Worm (Caenorhabditis elegans) whole organism, L3 larva: ENCODE results near the gene sfxn-1.2.

Experiments used
- R02D3.7 ChIP-seq: fragments of 150-350 bp; optimal IDR thresholded peaks from 2 replicates; lab custom pipeline; 2014; ENCODE audit warnings: missing biosample characterization, missing genetic modification characterization
- ZK546.5 ChIP-seq: sonication (generic microtip); optimal IDR thresholded peaks from 2 replicates; lab custom pipeline; 2017; ENCODE audit warnings: missing biosample characterization, missing genetic modification characterization
- ama-1 ChIP-seq: fragments of 150-350 bp; optimal IDR thresholded peaks from 2 replicates; lab custom pipeline; 2018
- ceh-16 ChIP-seq: sonication (generic microtip); optimal IDR thresholded peaks from 2 replicates; lab custom pipeline; 2017; ENCODE audit warnings: missing biosample characterization, missing genetic modification characterization
- ceh-82 ChIP-seq: fragments of 150-350 bp; optimal IDR thresholded peaks from 2 replicates; lab custom pipeline; 2014; ENCODE audit warnings: missing biosample characterization, missing genetic modification characterization
- ceh-9 ChIP-seq: sonication (generic microtip); optimal IDR thresholded peaks from 2 replicates; lab custom pipeline; 2018; ENCODE audit warnings: missing biosample characterization, missing genetic modification characterization
- daf-12 ChIP-seq: fragments of 150-350 bp; optimal IDR thresholded peaks from 2 replicates; lab custom pipeline; 2014; ENCODE audit warnings: missing biosample characterization, missing genetic modification reagents, missing genetic modification characterization
- egl-27 ChIP-seq: sonication (generic microtip); optimal IDR thresholded peaks from 4 replicates; lab custom pipeline; 2017; ENCODE audit warnings: missing biosample characterization, missing genetic modification reagents, missing genetic modification characterization
- egl-5 ChIP-seq: fragments of 150-350 bp; optimal IDR thresholded peaks from 2 replicates; lab custom pipeline; 2017; ENCODE audit warnings: missing biosample characterization, missing genetic modification reagents, missing genetic modification characterization, inconsistent platforms
- elt-1 ChIP-seq: fragments of 150-350 bp; optimal IDR thresholded peaks from 2 replicates; lab custom pipeline; 2014; ENCODE audit warnings: missing biosample characterization, missing genetic modification characterization
- elt-2 ChIP-seq: sonication (generic microtip); optimal IDR thresholded peaks from 2 replicates; lab custom pipeline; 2016; ENCODE audit warnings: missing genetic modification reagents, mild to moderate bottlenecking, missing genetic modification characterization, missing compliant biosample characterization
- elt-3 ChIP-seq, 3 experiments: fragments of 150-350 bp in 1 of 3; sonication (generic microtip) in 2 of 3; optimal IDR thresholded peaks; 2 replicates in 2 of 3; 4 replicates in 1 of 3; lab custom pipeline; 2014 to 2017; ENCODE audit warnings: missing biosample characterization in 3 of 3, missing genetic modification characterization in 3 of 3
- eor-1 ChIP-seq, 2 experiments: fragments of 150-350 bp; optimal IDR thresholded peaks; 2 replicates each; lab custom pipeline; 2014 to 2018; ENCODE audit warnings: missing biosample characterization in 2 of 2, missing genetic modification characterization in 2 of 2
- fkh-2 ChIP-seq: fragments of 150-350 bp; optimal IDR thresholded peaks from 2 replicates; lab custom pipeline; 2014; ENCODE audit warnings: missing biosample characterization, missing genetic modification reagents, missing genetic modification characterization
- fos-1 ChIP-seq: fragments of 150-350 bp; optimal IDR thresholded peaks from 2 replicates; lab custom pipeline; 2014; ENCODE audit warnings: missing biosample characterization, missing genetic modification characterization
- hmg-11 ChIP-seq: sonication (generic microtip); optimal IDR thresholded peaks from 2 replicates; lab custom pipeline; 2016; ENCODE audit warnings: missing genetic modification characterization, missing compliant biosample characterization
- jun-1 ChIP-seq: fragments of 150-350 bp; optimal IDR thresholded peaks from 2 replicates; lab custom pipeline; 2014; ENCODE audit warnings: missing biosample characterization, missing genetic modification reagents, missing genetic modification characterization
- lin-15B ChIP-seq: fragments of 150-350 bp; optimal IDR thresholded peaks from 2 replicates; lab custom pipeline; 2014; ENCODE audit warnings: missing biosample characterization, missing genetic modification characterization
- lin-39 ChIP-seq: fragments of 150-350 bp; optimal IDR thresholded peaks from 2 replicates; lab custom pipeline; 2018; ENCODE audit warnings: missing biosample characterization, missing genetic modification reagents, missing genetic modification characterization
- lsy-12 ChIP-seq: sonication (generic microtip); optimal IDR thresholded peaks from 2 replicates; lab custom pipeline; 2016; ENCODE audit warnings: mild to moderate bottlenecking, missing genetic modification characterization, missing compliant biosample characterization
- mdl-1 ChIP-seq: fragments of 150-350 bp; optimal IDR thresholded peaks from 2 replicates; lab custom pipeline; 2014; ENCODE audit warnings: missing biosample characterization, missing genetic modification characterization
- mml-1 ChIP-seq: fragments of 150-350 bp; sonication (generic microtip); optimal IDR thresholded peaks from 3 replicates; lab custom pipeline; 2014; ENCODE audit warnings: missing biosample characterization, missing genetic modification characterization
- nfya-1 ChIP-seq: sonication (generic microtip); optimal IDR thresholded peaks from 2 replicates; lab custom pipeline; 2017; ENCODE audit warnings: missing genetic modification characterization, mild to moderate bottlenecking, missing compliant biosample characterization, antibody characterized with exemption, moderate library complexity; ENCODE audit not compliant: insufficient read depth
- nhr-11 ChIP-seq: fragments of 150-350 bp; optimal IDR thresholded peaks from 2 replicates; lab custom pipeline; 2014; ENCODE audit warnings: missing biosample characterization, missing genetic modification characterization
- nhr-12 ChIP-seq: fragments of 150-350 bp; optimal IDR thresholded peaks from 2 replicates; lab custom pipeline; 2014; ENCODE audit warnings: missing biosample characterization, missing genetic modification characterization
- nhr-23 ChIP-seq: fragments of 150-350 bp; optimal IDR thresholded peaks from 2 replicates; lab custom pipeline; 2014; ENCODE audit warnings: missing biosample characterization, missing genetic modification reagents, missing genetic modification characterization
- nhr-237 ChIP-seq: fragments of 150-350 bp; optimal IDR thresholded peaks from 2 replicates; lab custom pipeline; 2014; ENCODE audit warnings: missing biosample characterization, missing genetic modification characterization
- nhr-25 ChIP-seq: sonication (generic microtip); optimal IDR thresholded peaks from 2 replicates; lab custom pipeline; 2017; ENCODE audit warnings: missing biosample characterization, missing genetic modification characterization
- nhr-28 ChIP-seq: fragments of 150-350 bp; optimal IDR thresholded peaks from 2 replicates; lab custom pipeline; 2014; ENCODE audit warnings: missing biosample characterization, missing genetic modification characterization
- nhr-67 ChIP-seq: fragments of 150-350 bp; optimal IDR thresholded peaks from 2 replicates; lab custom pipeline; 2014; ENCODE audit warnings: missing biosample characterization, missing genetic modification characterization
- nhr-76 ChIP-seq: fragments of 150-350 bp; sonication (generic microtip); optimal IDR thresholded peaks from 5 replicates; lab custom pipeline; 2014; ENCODE audit warnings: missing biosample characterization, missing genetic modification characterization
- nhr-77 ChIP-seq: fragments of 150-350 bp; optimal IDR thresholded peaks from 2 replicates; lab custom pipeline; 2014; ENCODE audit warnings: missing biosample characterization, missing genetic modification characterization
- pha-4 ChIP-seq: fragments of 150-350 bp; optimal IDR thresholded peaks from 2 replicates; lab custom pipeline; 2014; ENCODE audit warnings: missing biosample characterization, missing genetic modification reagents, missing genetic modification characterization
- sea-2 ChIP-seq: fragments of 150-350 bp; sonication (generic microtip); optimal IDR thresholded peaks from 4 replicates; lab custom pipeline; 2014; ENCODE audit warnings: missing biosample characterization, missing genetic modification reagents, missing genetic modification characterization
- skn-1 ChIP-seq: fragments of 150-350 bp; optimal IDR thresholded peaks from 2 replicates; lab custom pipeline; 2014; ENCODE audit warnings: missing biosample characterization, missing genetic modification characterization
- snpc-4 ChIP-seq: fragments of 150-350 bp; optimal IDR thresholded peaks from 2 replicates; lab custom pipeline; 2014; ENCODE audit warnings: missing biosample characterization, missing genetic modification characterization
- tbx-2 ChIP-seq: sonication (generic microtip); optimal IDR thresholded peaks from 2 replicates; lab custom pipeline; 2016; ENCODE audit warnings: mild to moderate bottlenecking, missing genetic modification characterization, missing compliant biosample characterization
- unc-39 ChIP-seq: sonication (generic microtip); optimal IDR thresholded peaks from 4 replicates; lab custom pipeline; 2017; ENCODE audit warnings: missing biosample characterization, missing genetic modification characterization
- unc-62 ChIP-seq: fragments of 150-350 bp; sonication (generic microtip); optimal IDR thresholded peaks from 4 replicates; lab custom pipeline; 2014; ENCODE audit warnings: missing biosample characterization, missing genetic modification reagents, missing genetic modification characterization
- zag-1 ChIP-seq: fragments of 150-350 bp; optimal IDR thresholded peaks from 2 replicates; lab custom pipeline; 2014; ENCODE audit warnings: missing biosample characterization, missing genetic modification characterization
- ztf-11 ChIP-seq: fragments of 150-350 bp; optimal IDR thresholded peaks from 2 replicates; lab custom pipeline; 2014; ENCODE audit warnings: missing biosample characterization, missing genetic modification characterization
- ztf-4 ChIP-seq: fragments of 150-350 bp; optimal IDR thresholded peaks from 2 replicates; lab custom pipeline; 2014; ENCODE audit warnings: missing biosample characterization, missing genetic modification characterization

The sfxn-1.2 gene

ce11 chrII:11185728-11186127 lies at the start of gene sfxn-1.2:
Gene sfxn-1.2, plus strand, starts transcription at chrII:11186028.
- TF ChIP-seq fkh-2 (tag; lab: Kevin White, UChicago) (no peak), nhr-28 (no peak), nhr-11 (tag; lab: Kevin White, UChicago) (no peak), tbx-2 (tag; lab: Kevin White, UChicago) (no peak), fos-1 (tag; lab: Kevin White, UChicago) (no peak)

- TF ChIP-seq elt-2 (tag; lab: Kevin White, UChicago) (no peak), nhr-77 (no peak), nhr-76 (no peak), zag-1 (tag; lab: Kevin White, UChicago) (no peak), ceh-9 (tag; lab: Kevin White, UChicago) (no peak), ztf-4 (tag; lab: Kevin White, UChicago) (no peak), hmg-11 (no peak), ama-1 (no peak), fos-1 (tag; lab: Kevin White, UChicago) (no peak)
These were observed 45.7 kb upstream of the sfxn-1.2 start, which contains the start of gene F40F8.4 for ce11 chrII:11140140-11140539. Gene F40F8.4, minus strand, starts transcription at chrII:11140240.

ce11 chrII:11142571-11142970 lies 43.3 kb upstream of the sfxn-1.2 start, which contains the start of gene arrd-6:
Gene arrd-6, plus strand, starts transcription at chrII:11142739.
- TF ChIP-seq mml-1 (tag; lab: Kevin White, UChicago) (no peak), sea-2 (GFP tag; lab: Kevin White, UChicago) (no peak), unc-62 (GFP tag; lab: Kevin White, UChicago) (no peak), snpc-4 (tag; lab: Kevin White, UChicago) (no peak), jun-1 (no peak), nhr-23 (tag; lab: Kevin White, UChicago) (no peak), lin-15B (tag; lab: Kevin White, UChicago) (no peak), nhr-12 (tag; lab: Kevin White, UChicago) (no peak), zag-1 (tag; lab: Kevin White, UChicago) (no peak), ceh-82 (no peak), mdl-1 (tag; lab: Kevin White, UChicago) (no peak), nhr-237 (tag; lab: Kevin White, UChicago) (no peak)
- TF ChIP-seq, all 47 proteins: peak for 0

- TF ChIP-seq pha-4 (tag; lab: Kevin White, UChicago) (peak; percentile 45), snpc-4 (tag; lab: Kevin White, UChicago) (no peak), sea-2 (GFP tag; lab: Kevin White, UChicago) (no peak), egl-5 (tag; lab: Kevin White, UChicago) (no peak), eor-1 (tag; optimal IDR thresholded peaks at IDR 0.05; lab: Kevin White, UChicago) (no peak), daf-12 (tag; lab: Kevin White, UChicago) (no peak), ZK546.5 (no peak), R02D3.7 (tag; lab: Kevin White, UChicago) (no peak), nhr-237 (tag; lab: Kevin White, UChicago) (no peak), hmg-11 (no peak), elt-3 (tag; optimal IDR thresholded peaks at IDR 0.05; lab: Kevin White, UChicago) (no peak), lsy-12 (tag; lab: Kevin White, UChicago) (peak; percentile 53), ztf-4 (tag; lab: Kevin White, UChicago) (no peak), lin-39 (no peak), unc-39 (tag; lab: Kevin White, UChicago) (no peak), nfya-1 (no peak), ceh-9 (tag; lab: Kevin White, UChicago) (no peak), nhr-23 (tag; lab: Kevin White, UChicago) (no peak), elt-1 (tag; lab: Kevin White, UChicago) (no peak), ztf-11 (tag; lab: Kevin White, UChicago) (no peak), fkh-2 (tag; lab: Kevin White, UChicago) (no peak), nhr-11 (tag; lab: Kevin White, UChicago) (peak; percentile 23), ceh-82 (no peak), unc-62 (GFP tag; lab: Kevin White, UChicago) (no peak), tbx-2 (tag; lab: Kevin White, UChicago) (no peak), jun-1 (peak; percentile 88), nhr-28 (no peak), egl-27 (tag; lab: Kevin White, UChicago) (no peak), skn-1 (tag; lab: Kevin White, UChicago) (no peak), nhr-25 (tag; lab: Kevin White, UChicago) (no peak), nhr-12 (tag; lab: Kevin White, UChicago) (no peak), nhr-77 (peak; percentile 71), zag-1 (tag; lab: Kevin White, UChicago) (no peak), mml-1 (tag; lab: Kevin White, UChicago) (no peak), nhr-67 (no peak), ama-1 (peak; percentile 78), lin-15B (tag; lab: Kevin White, UChicago) (no peak), elt-2 (tag; lab: Kevin White, UChicago) (peak; percentile 78), fos-1 (tag; lab: Kevin White, UChicago) (no peak), ceh-16 (tag; lab: Kevin White, UChicago) (no peak)
These were observed 35.8 kb upstream of the sfxn-1.2 start for ce11 chrII:11149866-11150685.
